Fruit fly (Drosophila melanogaster) whole organism, prepupa: ENCODE data around the gene anchor.

Experiments used
- Blimp-1 ChIP-seq: fragments of 200-800 bp; sonication (Bioruptor generic); optimal IDR thresholded peaks from 3 replicates; lab custom pipeline; 2017; ENCODE audit warnings: missing biosample characterization, missing genetic modification characterization, mild to moderate bottlenecking, moderate library complexity, missing genetic modification reagents
- CG10631 ChIP-seq: fragments of 200-800 bp; sonication (Bioruptor generic); optimal IDR thresholded peaks from 2 replicates; lab custom pipeline; 2016; ENCODE audit warnings: missing biosample characterization, missing genetic modification characterization
- CG10669 ChIP-seq: fragments of 200-800 bp; sonication (Bioruptor generic); optimal IDR thresholded peaks from 3 replicates; lab custom pipeline; 2018; ENCODE audit warnings: missing biosample characterization, mild to moderate bottlenecking, missing genetic modification characterization, moderate library complexity
- CG11762 ChIP-seq: fragments of 200-800 bp; sonication (Bioruptor generic); optimal IDR thresholded peaks from 3 replicates; lab custom pipeline; 2016; ENCODE audit warnings: missing biosample characterization, missing genetic modification characterization; ENCODE audit not compliant: insufficient read depth
- CG15336 ChIP-seq: fragments of 200-800 bp; sonication (Bioruptor generic); IDR thresholded peaks from 2 replicates; pipeline ENCODE4 v1.3.6; 2022; ENCODE audit warnings: missing biosample characterization, missing genetic modification characterization
- CG16779 ChIP-seq: fragments of 200-800 bp; sonication (Bioruptor generic); optimal IDR thresholded peaks from 3 replicates; lab custom pipeline; 2017; ENCODE audit warnings: missing biosample characterization, mild to moderate bottlenecking, missing genetic modification characterization
- CG31627 ChIP-seq: fragments of 200-800 bp; sonication (Bioruptor generic); optimal IDR thresholded peaks from 3 replicates; lab custom pipeline; 2016; ENCODE audit warnings: missing biosample characterization, missing genetic modification characterization
- CG32006 ChIP-seq: fragments of 200-800 bp; sonication (Bioruptor generic); optimal IDR thresholded peaks from 3 replicates; lab custom pipeline; 2017; ENCODE audit warnings: missing biosample characterization, mild to moderate bottlenecking, missing genetic modification characterization
- CG34406 ChIP-seq: fragments of 200-800 bp; sonication (Bioruptor generic); optimal IDR thresholded peaks from 3 replicates; lab custom pipeline; 2016; ENCODE audit warnings: missing biosample characterization, missing genetic modification characterization
- CG3919 ChIP-seq: fragments of 200-800 bp; sonication (Bioruptor generic); optimal IDR thresholded peaks from 3 replicates; lab custom pipeline; 2016; ENCODE audit warnings: missing biosample characterization, missing genetic modification characterization
- CG4318 ChIP-seq: fragments of 200-800 bp; sonication (Bioruptor generic); optimal IDR thresholded peaks from 3 replicates; lab custom pipeline; 2017; ENCODE audit warnings: missing biosample characterization, mild to moderate bottlenecking, missing genetic modification characterization
- CG6163 ChIP-seq: fragments of 200-800 bp; sonication (Bioruptor generic); IDR thresholded peaks from 3 replicates; pipeline ENCODE4 v1.3.6; 2022; ENCODE audit warnings: missing biosample characterization, missing genetic modification characterization
- CG6276 ChIP-seq: fragments of 200-800 bp; sonication (Bioruptor generic); optimal IDR thresholded peaks from 2 replicates; lab custom pipeline; 2017; ENCODE audit warnings: missing biosample characterization, mild to moderate bottlenecking, missing genetic modification characterization
- CG6808 ChIP-seq: fragments of 200-800 bp; sonication (Bioruptor generic); optimal IDR thresholded peaks from 3 replicates; lab custom pipeline; 2017; ENCODE audit warnings: missing biosample characterization, missing genetic modification characterization, mild to moderate bottlenecking, moderate library complexity, missing genetic modification reagents
- CG6854 ChIP-seq: fragments of 200-800 bp; sonication (Bioruptor generic); optimal IDR thresholded peaks from 2 replicates; lab custom pipeline; 2017; ENCODE audit warnings: missing biosample characterization, mild to moderate bottlenecking, missing genetic modification characterization
- CG8119 ChIP-seq: fragments of 200-800 bp; sonication (Bioruptor generic); IDR thresholded peaks from 3 replicates; pipeline ENCODE4 v1.3.6; 2022; ENCODE audit warnings: missing biosample characterization, missing genetic modification characterization
- CG8319 ChIP-seq: fragments of 200-800 bp; sonication (Bioruptor generic); optimal IDR thresholded peaks from 3 replicates; lab custom pipeline; 2016; ENCODE audit warnings: missing biosample characterization, missing genetic modification characterization
- CG9139 ChIP-seq: fragments of 200-800 bp; sonication (Bioruptor generic); optimal IDR thresholded peaks from 3 replicates; lab custom pipeline; 2017; ENCODE audit warnings: missing biosample characterization, mild to moderate bottlenecking, missing genetic modification characterization
- Eip75B ChIP-seq: fragments of 200-800 bp; sonication (Bioruptor generic); optimal IDR thresholded peaks from 3 replicates; lab custom pipeline; 2016; ENCODE audit warnings: missing biosample characterization, missing genetic modification characterization
- Eip78C ChIP-seq: fragments of 200-800 bp; sonication (Bioruptor generic); peaks from one replicate; lab custom pipeline; 2016; ENCODE audit warnings: missing biosample characterization, missing genetic modification characterization
- Eip93F ChIP-seq: fragments of 200-800 bp; sonication (Bioruptor generic); optimal IDR thresholded peaks from 2 replicates; lab custom pipeline; 2016; ENCODE audit warnings: missing biosample characterization, mild to moderate bottlenecking, missing genetic modification characterization
- Ets21C ChIP-seq: fragments of 200-800 bp; sonication (Bioruptor generic); optimal IDR thresholded peaks from 3 replicates; lab custom pipeline; 2016; ENCODE audit warnings: missing biosample characterization, missing genetic modification characterization
- Ets96B ChIP-seq: fragments of 200-800 bp; optimal IDR thresholded peaks from 2 replicates; lab custom pipeline; 2019; ENCODE audit warnings: missing biosample characterization, mild to moderate bottlenecking, missing genetic modification characterization, moderate library complexity
- Gug ChIP-seq: fragments of 200-800 bp; sonication (Bioruptor generic); IDR thresholded peaks from 2 replicates; pipeline ENCODE4 v1.3.6; 2022; ENCODE audit warnings: missing biosample characterization, missing genetic modification characterization
- Hr38 ChIP-seq: sonication (Bioruptor generic); optimal IDR thresholded peaks from 2 replicates; lab custom pipeline; 2016; ENCODE audit warnings: missing biosample characterization, missing genetic modification characterization
- Hr39 ChIP-seq: fragments of 200-800 bp; sonication (Bioruptor generic); optimal IDR thresholded peaks from 2 replicates; lab custom pipeline; 2016; ENCODE audit warnings: missing biosample characterization, missing genetic modification characterization
- Hr4 ChIP-seq: fragments of 200-800 bp; sonication (Bioruptor generic); optimal IDR thresholded peaks from 3 replicates; lab custom pipeline; 2016; ENCODE audit warnings: missing biosample characterization, missing genetic modification characterization
- Lpt ChIP-seq: fragments of 200-800 bp; sonication (Bioruptor generic); optimal IDR thresholded peaks from 3 replicates; lab custom pipeline; 2016; ENCODE audit warnings: missing biosample characterization, missing genetic modification characterization
- Met ChIP-seq: fragments of 200-800 bp; sonication (Bioruptor generic); optimal IDR thresholded peaks from 3 replicates; lab custom pipeline; 2016; ENCODE audit warnings: missing biosample characterization, missing genetic modification characterization
- OdsH ChIP-seq: fragments of 200-800 bp; sonication (Bioruptor generic); optimal IDR thresholded peaks from 3 replicates; lab custom pipeline; 2016; ENCODE audit warnings: missing biosample characterization, missing genetic modification characterization
- Sox102F ChIP-seq: fragments of 200-800 bp; sonication (Bioruptor generic); optimal IDR thresholded peaks from 2 replicates; lab custom pipeline; 2016; ENCODE audit warnings: missing biosample characterization, mild to moderate bottlenecking, missing genetic modification characterization
- Sox15 ChIP-seq: fragments of 200-800 bp; sonication (Bioruptor generic); optimal IDR thresholded peaks from 3 replicates; lab custom pipeline; 2016; ENCODE audit warnings: missing biosample characterization, missing genetic modification characterization
- achi ChIP-seq: fragments of 200-800 bp; sonication (Bioruptor generic); optimal IDR thresholded peaks from 3 replicates; lab custom pipeline; 2016; ENCODE audit warnings: missing biosample characterization, missing genetic modification characterization
- acj6 ChIP-seq: fragments of 200-800 bp; sonication (Bioruptor generic); optimal IDR thresholded peaks from 3 replicates; lab custom pipeline; 2016; ENCODE audit warnings: missing biosample characterization, missing genetic modification characterization
- dsx ChIP-seq: fragments of 200-800 bp; optimal IDR thresholded peaks from 3 replicates; lab custom pipeline; 2019; ENCODE audit warnings: missing biosample characterization, mild to moderate bottlenecking, missing genetic modification characterization, moderate library complexity; ENCODE audit not compliant: poor library complexity, severe bottlenecking
- eg ChIP-seq: fragments of 200-800 bp; sonication (Bioruptor generic); IDR thresholded peaks from 3 replicates; pipeline ENCODE4 v1.3.6; 2022; ENCODE audit warnings: missing biosample characterization, missing genetic modification characterization
- fd85E ChIP-seq: fragments of 200-800 bp; sonication (Bioruptor generic); optimal IDR thresholded peaks from 3 replicates; lab custom pipeline; 2016; ENCODE audit warnings: missing biosample characterization, missing genetic modification characterization
- fkh ChIP-seq: fragments of 200-800 bp; sonication (Bioruptor generic); optimal IDR thresholded peaks from 3 replicates; lab custom pipeline; 2017; ENCODE audit warnings: missing biosample characterization, mild to moderate bottlenecking, missing genetic modification characterization, moderate library complexity
- salr ChIP-seq, 2 experiments: fragments of 200-800 bp; sonication (Bioruptor generic); optimal IDR thresholded peaks; 3 replicates each; lab custom pipeline; 2016 to 2018; ENCODE audit warnings: missing biosample characterization in 2 of 2, missing genetic modification characterization in 2 of 2, mild to moderate bottlenecking in 1 of 2
- ss ChIP-seq, 2 experiments: fragments of 200-800 bp; sonication (Bioruptor generic); optimal IDR thresholded peaks; 2 replicates in 1 of 2; 3 replicates in 1 of 2; lab custom pipeline; 2017 to 2018; ENCODE audit warnings: mild to moderate bottlenecking in 2 of 2, missing biosample characterization in 2 of 2, missing genetic modification characterization in 2 of 2, moderate library complexity in 1 of 2
- svp ChIP-seq: fragments of 200-800 bp; sonication (Bioruptor generic); peaks from one replicate; lab custom pipeline; 2016; ENCODE audit warnings: missing biosample characterization, missing genetic modification characterization
- vri ChIP-seq: fragments of 200-800 bp; sonication (Bioruptor generic); optimal IDR thresholded peaks from 3 replicates; lab custom pipeline; 2016; ENCODE audit warnings: missing biosample characterization, mild to moderate bottlenecking, missing genetic modification characterization

Gene anchor

dm6 chr3L:17579121-17579520 is 42.5 kb upstream of the anchor start (continued):
- TF ChIP-seq Hr4: no peak
- peak; percentile 21 for TF ChIP-seq Sox102F (GFP tag; lab: Kevin White, UChicago)
- TF ChIP-seq OdsH: no peak
- TF ChIP-seq CG34406 (GFP tag; lab: Kevin White, UChicago): peak; percentile 11
- TF ChIP-seq CG6163: no peak
- no peak for TF ChIP-seq vri
- no peak; the same call in 2 of the 3 replicates for TF ChIP-seq CG8119 (GFP tag; lab: Robert Waterston, UW)
- TF ChIP-seq CG31627 (GFP tag; lab: Kevin White, UChicago): peak; percentile 18
- no peak for TF ChIP-seq fkh (GFP tag; lab: Kevin White, UChicago)
- no peak for TF ChIP-seq dsx (GFP tag; lab: Kevin White, UChicago)
- no peak for TF ChIP-seq Ets21C (GFP tag; lab: Kevin White, UChicago)
- TF ChIP-seq Blimp-1 (GFP tag; lab: Kevin White, UChicago): no peak
- no peak for TF ChIP-seq CG6854
- TF ChIP-seq acj6 (GFP tag; lab: Kevin White, UChicago): peak; percentile 34
- TF ChIP-seq CG3919 (GFP tag; lab: Kevin White, UChicago): no peak
- no peak for TF ChIP-seq Hr38
- TF ChIP-seq Ets96B (tag; lab: Kevin White, UChicago): peak; percentile 77
- no peak for TF ChIP-seq CG15336
- TF ChIP-seq CG16779: no peak
- TF ChIP-seq Hr39: no peak
- TF ChIP-seq Met (GFP tag; lab: Kevin White, UChicago): peak; percentile 33

DNA sequence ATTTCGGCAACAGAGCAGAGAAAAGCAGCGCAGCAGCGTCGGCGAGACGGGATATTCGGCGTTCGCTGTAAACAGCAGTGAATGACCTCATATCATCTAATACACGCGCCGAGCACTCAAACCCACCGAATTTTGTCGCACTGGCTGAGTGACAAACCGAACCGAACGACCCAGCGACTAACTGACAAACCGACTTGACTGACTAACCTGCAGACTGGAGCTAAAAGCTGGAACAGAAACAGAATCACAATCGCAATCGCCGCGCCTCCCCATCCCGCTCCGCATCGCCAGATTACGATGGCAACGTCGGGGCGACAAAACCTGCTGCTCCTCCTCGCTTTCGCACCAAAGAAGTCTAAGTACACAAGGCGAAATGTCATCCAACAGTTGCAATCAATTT is 42.0 kb upstream of the anchor start:
- no peak for TF ChIP-seq ss (GFP tag; optimal IDR thresholded peaks at IDR 0.05; lab: Kevin White, UChicago)
- TF ChIP-seq svp (GFP tag; lab: Kevin White, UChicago): peak; percentile 87
- TF ChIP-seq CG6163: no peak
- TF ChIP-seq Lpt (GFP tag; lab: Kevin White, UChicago): no peak
- peak; percentile 1 for TF ChIP-seq Blimp-1 (GFP tag; lab: Kevin White, UChicago)
- no peak for TF ChIP-seq CG8319 (GFP tag; lab: Kevin White, UChicago)
- peak; percentile 50 for TF ChIP-seq vri
- no peak for TF ChIP-seq Eip93F (GFP tag; lab: Kevin White, UChicago)

- TF ChIP-seq eg (GFP tag; lab: Robert Waterston, UW) (no peak), CG6808 (GFP tag; lab: Kevin White, UChicago) (no peak), CG9139 (no peak), CG10669 (no peak), Sox15 (GFP tag; lab: Kevin White, UChicago) (no peak), CG11762 (GFP tag; lab: Kevin White, UChicago) (no peak), fkh (GFP tag; lab: Kevin White, UChicago) (peak; percentile 0), Gug (0 out of 2 replicates have a peak, but pooled peaks have one; percentile 34), Eip78C (GFP tag; lab: Kevin White, UChicago) (no peak), CG34406 (GFP tag; lab: Kevin White, UChicago) (no peak), Sox102F (GFP tag; lab: Kevin White, UChicago) (no peak)
These were observed 36.9 kb upstream of the anchor start for dm6 chr3L:17584718-17585117.

DNA sequence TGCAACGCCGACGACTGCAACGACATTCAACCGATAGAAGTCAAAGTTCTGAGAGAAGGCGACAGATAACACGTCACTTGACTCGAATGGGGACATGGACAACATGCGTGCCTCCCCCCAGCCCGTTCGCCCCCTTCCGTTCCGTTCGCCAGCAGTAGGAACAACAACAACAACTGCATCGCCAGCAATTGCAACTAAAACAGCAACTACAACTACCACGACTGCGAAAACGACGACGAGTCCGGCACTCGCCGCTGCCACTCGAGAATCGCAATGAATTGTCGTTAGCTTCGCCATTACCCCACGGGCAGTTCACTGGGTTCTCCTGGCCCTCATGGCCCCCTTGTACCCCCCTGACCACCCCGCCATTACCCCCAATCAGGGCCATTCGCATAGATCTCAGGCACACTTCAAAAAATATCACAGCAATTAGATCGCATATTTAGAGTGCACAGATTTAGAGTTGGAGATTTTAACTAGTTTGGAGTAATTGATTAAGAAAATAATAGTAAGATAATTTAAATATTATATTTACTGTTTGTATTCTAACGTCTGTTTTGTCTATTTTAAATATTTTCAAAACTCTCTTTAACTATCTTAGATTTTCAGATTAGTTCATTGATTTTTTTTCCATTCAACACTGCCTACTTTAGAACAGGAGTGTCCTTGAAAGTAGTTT is 35.1 kb upstream of the anchor start:
- TF ChIP-seq CG8319 (GFP tag; lab: Kevin White, UChicago): no peak
- peak in 1 of 2 experiments; percentile 64 for TF ChIP-seq salr (GFP tag; optimal IDR thresholded peaks at IDR 0.05; lab: Kevin White, UChicago)
- peak; percentile 15 for TF ChIP-seq Lpt (GFP tag; lab: Kevin White, UChicago)
- peak; percentile 66 for TF ChIP-seq CG32006
- no peak for TF ChIP-seq Eip78C (GFP tag; lab: Kevin White, UChicago)
- TF ChIP-seq Sox102F (GFP tag; lab: Kevin White, UChicago): no peak
- TF ChIP-seq Sox15 (GFP tag; lab: Kevin White, UChicago): no peak
- TF ChIP-seq achi (GFP tag; lab: Kevin White, UChicago): peak; percentile 25
- TF ChIP-seq fd85E: no peak
- TF ChIP-seq CG10631: peak; percentile 44
- peak; percentile 31 for TF ChIP-seq CG6276 (GFP tag; lab: Kevin White, UChicago)
- TF ChIP-seq eg (GFP tag; lab: Robert Waterston, UW): peak; percentile 37; the same call in 2 of the 3 replicates
- TF ChIP-seq CG4318 (GFP tag; lab: Kevin White, UChicago): peak; percentile 51
- peak; percentile 10 for TF ChIP-seq OdsH
- no peak for TF ChIP-seq Ets21C (GFP tag; lab: Kevin White, UChicago)
- TF ChIP-seq Eip75B: no peak
- no peak for TF ChIP-seq Hr39
